Fruit fly (Drosophila melanogaster): ENCODE data around the gene SmD2.

DNA sequence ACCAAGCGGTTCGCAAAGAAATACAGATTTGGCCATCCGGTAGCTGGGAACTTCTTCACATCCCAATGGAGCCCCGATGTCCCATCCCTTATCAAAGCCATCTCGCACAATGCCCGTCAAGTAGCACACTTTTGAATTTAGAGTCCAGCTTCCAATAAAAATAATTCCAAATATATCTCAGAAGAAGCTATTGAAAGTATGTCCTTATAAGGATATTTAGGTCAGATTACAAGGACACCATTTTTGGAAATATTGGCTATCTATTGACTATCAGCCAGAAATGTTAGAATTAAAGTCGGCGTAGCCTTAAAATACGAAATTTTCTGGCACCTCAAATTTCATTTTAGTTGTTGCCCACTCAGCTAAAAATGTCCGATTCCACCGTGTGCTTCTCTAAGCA lies 3.0 kb downstream of the SmD2 start, which contains the start of gene CG10298:
- TF ChIP-seq CTCF (optimal IDR thresholded peaks at IDR 0.05) (no peak), CG8478 (optimal IDR thresholded peaks at IDR 0.05) (no peak)

Data from S2 (cell line).